Fruit fly (Drosophila melanogaster): ENCODE data around the gene sty.

sty gene

dm6 chr3L:3409626-3410301, 15.0 kb downstream of the sty start (continued):
- TF ChIP-seq Asciz (GFP tag; optimal IDR thresholded peaks at IDR 0.05) (no peak), CrebB (tag; optimal IDR thresholded peaks at IDR 0.05) (no peak), ase (GFP tag; IDR thresholded peaks at IDR 0.05) (no peak), CG4820 (GFP tag; optimal IDR thresholded peaks at IDR 0.05) (no peak), dmrt99B (tag; optimal IDR thresholded peaks at IDR 0.05) (no peak), Atf6 (GFP tag; IDR thresholded peaks at IDR 0.05) (no peak), Kr (GFP tag; optimal IDR thresholded peaks at IDR 0.05) (no peak), pan (optimal IDR thresholded peaks at IDR 0.05) (no peak), pan (GFP tag; optimal IDR thresholded peaks at IDR 0.05 in 1 of 2, IDR thresholded peaks at IDR 0.05 in 1 of 2) (no peak), CHES-1-like (GFP tag; optimal IDR thresholded peaks at IDR 0.05) (no peak), Pdp1 (GFP tag; optimal IDR thresholded peaks at IDR 0.05) (no peak), CG7786 (GFP tag; optimal IDR thresholded peaks at IDR 0.05) (no peak), crol (GFP tag; IDR thresholded peaks at IDR 0.05) (peak; percentile 73), CG2889 (GFP tag; IDR thresholded peaks at IDR 0.05) (no peak), NFAT (GFP tag; IDR thresholded peaks at IDR 0.05) (no peak), Opbp (GFP tag; IDR thresholded peaks at IDR 0.05; ENCODE audit: partially characterized antibody) (0 out of 3 replicates have a peak, but pooled peaks have one; percentile 11), grn (GFP tag; optimal IDR thresholded peaks at IDR 0.05) (no peak), CG2199 (GFP tag; IDR thresholded peaks at IDR 0.05) (no peak; the same call in 2 of the 3 replicates), CG17802 (tag; optimal IDR thresholded peaks at IDR 0.05) (no peak), mld (GFP tag; IDR thresholded peaks at IDR 0.05; ENCODE audit: partially characterized antibody) (no peak), da (GFP tag; optimal IDR thresholded peaks at IDR 0.05) (no peak), CG2712 (tag; optimal IDR thresholded peaks at IDR 0.05) (peak; percentile 6), nom (GFP tag; optimal IDR thresholded peaks at IDR 0.05) (no peak), toy (GFP tag; IDR thresholded peaks at IDR 0.05) (no peak), CG4854 (GFP tag; optimal IDR thresholded peaks at IDR 0.05) (no peak), pita (GFP tag; optimal IDR thresholded peaks at IDR 0.05) (no peak), CG3407 (GFP tag; optimal IDR thresholded peaks at IDR 0.05) (no peak), sisA (GFP tag; IDR thresholded peaks at IDR 0.05) (no peak), zfh1 (GFP tag; IDR thresholded peaks at IDR 0.05) (no peak), E2f2 (GFP tag; IDR thresholded peaks at IDR 0.05) (no peak), CG10274 (GFP tag; optimal IDR thresholded peaks at IDR 0.05) (no peak), nerfin-1 (tag; optimal IDR thresholded peaks at IDR 0.05) (no peak), CG13624 (GFP tag; optimal IDR thresholded peaks at IDR 0.05) (no peak), Ada2b (GFP tag; IDR thresholded peaks at IDR 0.05) (no peak), Med (GFP tag) (peak; percentile 3), trh (GFP tag; optimal IDR thresholded peaks at IDR 0.05) (no peak), NfI (GFP tag; optimal IDR thresholded peaks at IDR 0.05) (no peak), Sry-δ (GFP tag; optimal IDR thresholded peaks at IDR 0.05) (no peak), Myb (GFP tag; optimal IDR thresholded peaks at IDR 0.05) (no peak), CG13287 (GFP tag; IDR thresholded peaks at IDR 0.05; ENCODE audit: partially characterized antibody) (no peak), C15 (GFP tag; IDR thresholded peaks at IDR 0.05) (no peak), hb (GFP tag; IDR thresholded peaks at IDR 0.05; ENCODE audit: partially characterized antibody) (no peak), Scr (GFP tag; IDR thresholded peaks at IDR 0.05; ENCODE audit: partially characterized antibody) (0 out of 2 replicates have a peak, but pooled peaks have one; percentile 12), CG13775 (GFP tag; optimal IDR thresholded peaks at IDR 0.05) (no peak), pros (GFP tag; optimal IDR thresholded peaks at IDR 0.05) (peak; percentile 67), CG4360 (GFP tag; IDR thresholded peaks at IDR 0.05) (no peak), Mes4 (GFP tag; optimal IDR thresholded peaks at IDR 0.05) (no peak), Atf-2 (GFP tag; optimal IDR thresholded peaks at IDR 0.05) (no peak), CG9797 (GFP tag; optimal IDR thresholded peaks at IDR 0.05) (no peak), rib (GFP tag; IDR thresholded peaks at IDR 0.05) (no peak), CG8944 (GFP tag; optimal IDR thresholded peaks at IDR 0.05) (no peak)
